Worm (Caenorhabditis elegans) whole organism, late embryonic: Measurements from ENCODE around the gene ZK1128.7.

Experiments used
- C38D4.7 ChIP-seq: fragments of 200-800 bp; sonication (Bioruptor generic); optimal IDR thresholded peaks from 2 replicates; lab custom pipeline; 2018; ENCODE audit warnings: mild to moderate bottlenecking, missing genetic modification characterization, moderate library complexity, missing compliant biosample characterization
- K09A11.1 ChIP-seq: sonication (generic microtip); optimal IDR thresholded peaks from 2 replicates; lab custom pipeline; 2017; ENCODE audit warnings: antibody characterized with exemption, mild to moderate bottlenecking, missing genetic modification characterization, missing compliant biosample characterization; ENCODE audit not compliant: insufficient read depth
- T23F11.4 ChIP-seq: fragments of 200-800 bp; sonication (Bioruptor generic); optimal IDR thresholded peaks from 2 replicates; lab custom pipeline; 2018; ENCODE audit warnings: mild to moderate bottlenecking, missing genetic modification characterization, missing compliant biosample characterization
- Y22D7AL.16 ChIP-seq: sonication (generic microtip); optimal IDR thresholded peaks from 2 replicates; lab custom pipeline; 2016; ENCODE audit warnings: missing genetic modification characterization, missing compliant biosample characterization
- ahr-1 ChIP-seq: sonication (generic microtip); optimal IDR thresholded peaks from 2 replicates; lab custom pipeline; 2016; ENCODE audit warnings: missing genetic modification characterization, missing compliant biosample characterization
- ama-1 ChIP-seq: fragments of 150-350 bp; optimal IDR thresholded peaks from 2 replicates; lab custom pipeline; 2014
- ceh-14 ChIP-seq: sonication (generic microtip); optimal IDR thresholded peaks from 2 replicates; lab custom pipeline; 2016; ENCODE audit warnings: missing genotype, missing genetic modification characterization, missing compliant biosample characterization
- ceh-18 ChIP-seq: sonication (generic microtip); optimal IDR thresholded peaks from 2 replicates; lab custom pipeline; 2016; ENCODE audit warnings: missing genetic modification characterization, missing compliant biosample characterization
- ceh-19 ChIP-seq: fragments of 200-800 bp; sonication (Bioruptor generic); optimal IDR thresholded peaks from 2 replicates; lab custom pipeline; 2018; ENCODE audit warnings: mild to moderate bottlenecking, missing genetic modification characterization, missing compliant biosample characterization
- ceh-2 ChIP-seq: sonication (generic microtip); optimal IDR thresholded peaks from 2 replicates; lab custom pipeline; 2016; ENCODE audit warnings: missing genotype, missing genetic modification characterization, missing compliant biosample characterization
- ceh-22 ChIP-seq: sonication (generic microtip); optimal IDR thresholded peaks from 2 replicates; lab custom pipeline; 2017; ENCODE audit warnings: missing biosample characterization, missing genetic modification characterization
- ceh-31 ChIP-seq: sonication (generic microtip); optimal IDR thresholded peaks from 2 replicates; lab custom pipeline; 2016; ENCODE audit warnings: missing genetic modification characterization, missing compliant biosample characterization
- ceh-6 ChIP-seq: fragments of 200-800 bp; sonication (Bioruptor generic); optimal IDR thresholded peaks from 2 replicates; lab custom pipeline; 2018; ENCODE audit warnings: mild to moderate bottlenecking, missing genetic modification characterization, missing compliant biosample characterization
- ceh-9 ChIP-seq: sonication (generic microtip); optimal IDR thresholded peaks from 2 replicates; lab custom pipeline; 2016; ENCODE audit warnings: mild to moderate bottlenecking, missing genetic modification characterization, inconsistent platforms, missing compliant biosample characterization
- che-1 ChIP-seq: sonication (generic microtip); optimal IDR thresholded peaks from 2 replicates; lab custom pipeline; 2016; ENCODE audit warnings: mild to moderate bottlenecking, missing genetic modification characterization, missing compliant biosample characterization
- elt-2 ChIP-seq: sonication (generic microtip); optimal IDR thresholded peaks from 2 replicates; lab custom pipeline; 2016; ENCODE audit warnings: missing genetic modification reagents, missing genetic modification characterization, missing compliant biosample characterization
- eyg-1 ChIP-seq: sonication (generic microtip); optimal IDR thresholded peaks from 2 replicates; lab custom pipeline; 2016; ENCODE audit warnings: missing genotype, missing genetic modification characterization, missing compliant biosample characterization
- fax-1 ChIP-seq: sonication (generic microtip); optimal IDR thresholded peaks from 2 replicates; lab custom pipeline; 2016; ENCODE audit warnings: missing genotype, missing genetic modification characterization, missing compliant biosample characterization
- fkh-10 ChIP-seq: fragments of 150-350 bp; optimal IDR thresholded peaks from 2 replicates; lab custom pipeline; 2014; ENCODE audit warnings: missing biosample characterization, missing genetic modification reagents, missing genetic modification characterization
- fkh-6 ChIP-seq: sonication (generic microtip); optimal IDR thresholded peaks from 2 replicates; lab custom pipeline; 2016; ENCODE audit warnings: missing genetic modification characterization, missing compliant biosample characterization
- gmeb-2 ChIP-seq: sonication (generic microtip); optimal IDR thresholded peaks from 2 replicates; lab custom pipeline; 2016; ENCODE audit warnings: missing genetic modification characterization, inconsistent platforms, missing compliant biosample characterization
- hlh-15 ChIP-seq: sonication (generic microtip); optimal IDR thresholded peaks from 2 replicates; lab custom pipeline; 2016; ENCODE audit warnings: missing genetic modification characterization, missing compliant biosample characterization
- hlh-30 ChIP-seq: sonication (generic microtip); optimal IDR thresholded peaks from 2 replicates; lab custom pipeline; 2017; ENCODE audit warnings: antibody characterized with exemption, missing genetic modification characterization, missing compliant biosample characterization; ENCODE audit not compliant: insufficient read depth
- hlh-6 ChIP-seq: sonication (generic microtip); optimal IDR thresholded peaks from 2 replicates; lab custom pipeline; 2016; ENCODE audit warnings: missing genotype, missing genetic modification characterization, missing compliant biosample characterization
- lin-11 ChIP-seq: fragments of 200-800 bp; sonication (Bioruptor generic); optimal IDR thresholded peaks from 2 replicates; lab custom pipeline; 2018; ENCODE audit warnings: mild to moderate bottlenecking, missing genetic modification characterization, missing compliant biosample characterization
- nfya-1 ChIP-seq: sonication (generic microtip); optimal IDR thresholded peaks from 2 replicates; lab custom pipeline; 2017; ENCODE audit warnings: missing genetic modification characterization, mild to moderate bottlenecking, missing compliant biosample characterization, antibody characterized with exemption, moderate library complexity
- npax-4 ChIP-seq: sonication (generic microtip); optimal IDR thresholded peaks from 2 replicates; lab custom pipeline; 2016; ENCODE audit warnings: missing genetic modification characterization, missing compliant biosample characterization
- odd-2 ChIP-seq: sonication (generic microtip); optimal IDR thresholded peaks from 2 replicates; lab custom pipeline; 2017; ENCODE audit warnings: antibody characterized with exemption, mild to moderate bottlenecking, missing genetic modification characterization, missing compliant biosample characterization
- pat-9 ChIP-seq: fragments of 200-800 bp; sonication (Bioruptor generic); optimal IDR thresholded peaks from 2 replicates; lab custom pipeline; 2018; ENCODE audit warnings: mild to moderate bottlenecking, missing genetic modification characterization, moderate library complexity, missing compliant biosample characterization
- pha-2 ChIP-seq: sonication (generic microtip); optimal IDR thresholded peaks from 2 replicates; lab custom pipeline; 2017; ENCODE audit warnings: mild to moderate bottlenecking, missing genetic modification characterization, missing compliant biosample characterization
- pha-4 ChIP-seq: fragments of 150-350 bp; optimal IDR thresholded peaks from 2 replicates; lab custom pipeline; 2018; ENCODE audit warnings: missing biosample characterization, missing genetic modification reagents, missing genetic modification characterization
- pqm-1 ChIP-seq: sonication (generic microtip); optimal IDR thresholded peaks from 2 replicates; lab custom pipeline; 2016; ENCODE audit warnings: missing genetic modification characterization, missing compliant biosample characterization
- ref-2 ChIP-seq: sonication (generic microtip); optimal IDR thresholded peaks from 2 replicates; lab custom pipeline; 2016; ENCODE audit warnings: missing genetic modification characterization, missing compliant biosample characterization
- sox-2 ChIP-seq: fragments of 200-800 bp; sonication (Bioruptor generic); IDR thresholded peaks from 2 replicates; pipeline ENCODE4 v1.3.6; 2022; ENCODE audit warnings: missing genetic modification reagents, missing genetic modification characterization, missing compliant biosample characterization
- sox-4 ChIP-seq: sonication (generic microtip); optimal IDR thresholded peaks from 2 replicates; lab custom pipeline; 2017; ENCODE audit warnings: mild to moderate bottlenecking, missing genetic modification characterization, inconsistent platforms, missing compliant biosample characterization
- syd-9 ChIP-seq: sonication (generic microtip); optimal IDR thresholded peaks from 2 replicates; lab custom pipeline; 2016; ENCODE audit warnings: mild to moderate bottlenecking, missing genetic modification characterization, moderate library complexity, missing compliant biosample characterization
- tbx-2 ChIP-seq: sonication (generic microtip); optimal IDR thresholded peaks from 2 replicates; lab custom pipeline; 2016; ENCODE audit warnings: missing genetic modification characterization, missing compliant biosample characterization
- tbx-7 ChIP-seq: sonication (generic microtip); optimal IDR thresholded peaks from 2 replicates; lab custom pipeline; 2016; ENCODE audit warnings: missing genotype, missing genetic modification characterization, missing compliant biosample characterization
- ttx-3 ChIP-seq: sonication (generic microtip); optimal IDR thresholded peaks from 2 replicates; lab custom pipeline; 2016; ENCODE audit warnings: missing genetic modification reagents, missing genetic modification characterization, missing compliant biosample characterization
- unc-55 ChIP-seq: sonication (generic microtip); optimal IDR thresholded peaks from 2 replicates; lab custom pipeline; 2017; ENCODE audit warnings: missing biosample characterization, missing genetic modification reagents, missing genetic modification characterization
- ztf-16 ChIP-seq: sonication (generic microtip); optimal IDR thresholded peaks from 2 replicates; lab custom pipeline; 2017; ENCODE audit warnings: missing genetic modification characterization, missing compliant biosample characterization

ZK1128.7 gene

DNA sequence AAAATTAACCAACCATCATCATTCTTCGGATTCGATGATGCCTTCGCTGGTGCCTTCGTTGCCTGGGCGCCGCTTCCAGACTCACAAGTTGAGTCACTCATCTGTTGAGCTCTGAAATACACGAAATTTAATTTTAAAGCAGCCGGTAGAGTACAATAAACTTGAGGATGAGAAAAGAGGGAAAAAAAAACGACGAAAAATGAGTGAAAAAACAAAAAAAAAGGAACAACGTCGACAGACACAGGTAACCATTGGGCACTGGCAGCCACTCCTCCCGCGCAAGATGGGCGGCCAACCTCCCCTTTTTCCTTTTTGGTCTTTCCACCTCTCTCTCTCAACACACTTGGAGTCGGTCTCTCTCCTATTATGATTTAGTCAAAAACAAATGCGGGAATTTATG lies 9.9 kb downstream of the ZK1128.7 start, which contains the start of gene K08E5.1 (continued):
- TF ChIP-seq pha-2 (tag; lab: Kevin White, UChicago) (no peak), unc-55 (GFP tag; lab: Kevin White, UChicago) (no peak)

DNA sequence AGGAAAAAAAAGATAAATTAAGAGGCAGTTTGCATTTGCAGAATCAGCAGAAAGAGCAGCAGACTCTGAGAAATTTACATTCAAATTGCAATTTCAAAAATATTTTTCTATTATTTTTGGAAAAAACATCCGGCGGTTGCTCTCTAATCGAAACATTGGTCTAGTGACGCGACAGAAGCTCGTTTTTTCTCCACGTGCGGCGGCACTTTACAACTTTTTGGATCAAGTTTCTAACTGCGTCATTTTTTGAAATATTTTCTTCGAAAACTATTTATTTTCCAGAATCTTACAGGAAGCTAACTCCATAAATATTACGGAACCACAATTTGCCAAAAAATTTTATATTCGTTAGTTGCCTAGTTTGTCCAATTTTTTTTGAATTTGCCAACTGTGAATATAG lies 13.1 kb downstream of the ZK1128.7 start:
- TF ChIP-seq syd-9: no peak
- no peak for TF ChIP-seq K09A11.1
- TF ChIP-seq odd-2 (tag; lab: Kevin White, UChicago): no peak
- TF ChIP-seq sox-2 (GFP tag; lab: Robert Waterston, UW): no peak
- no peak for TF ChIP-seq elt-2
- no peak for TF ChIP-seq che-1 (tag; lab: Kevin White, UChicago)
- no peak for TF ChIP-seq nfya-1 (tag; lab: Kevin White, UChicago)
- TF ChIP-seq sox-4: no peak
- TF ChIP-seq fkh-6 (tag; lab: Kevin White, UChicago): no peak
- TF ChIP-seq ama-1: no peak
- TF ChIP-seq ceh-19 (GFP tag; lab: Kevin White, UChicago): no peak
- no peak for TF ChIP-seq T23F11.4 (GFP tag; lab: Kevin White, UChicago)
- no peak for TF ChIP-seq ceh-2 (tag; lab: Kevin White, UChicago)
- TF ChIP-seq ceh-9 (tag; lab: Kevin White, UChicago): no peak
- no peak for TF ChIP-seq fkh-10
- no peak for TF ChIP-seq ztf-16
- TF ChIP-seq gmeb-2 (tag; lab: Kevin White, UChicago): no peak
- no peak for TF ChIP-seq ceh-6 (GFP tag; lab: Kevin White, UChicago)
- no peak for TF ChIP-seq Y22D7AL.16 (tag; lab: Kevin White, UChicago)

DNA sequence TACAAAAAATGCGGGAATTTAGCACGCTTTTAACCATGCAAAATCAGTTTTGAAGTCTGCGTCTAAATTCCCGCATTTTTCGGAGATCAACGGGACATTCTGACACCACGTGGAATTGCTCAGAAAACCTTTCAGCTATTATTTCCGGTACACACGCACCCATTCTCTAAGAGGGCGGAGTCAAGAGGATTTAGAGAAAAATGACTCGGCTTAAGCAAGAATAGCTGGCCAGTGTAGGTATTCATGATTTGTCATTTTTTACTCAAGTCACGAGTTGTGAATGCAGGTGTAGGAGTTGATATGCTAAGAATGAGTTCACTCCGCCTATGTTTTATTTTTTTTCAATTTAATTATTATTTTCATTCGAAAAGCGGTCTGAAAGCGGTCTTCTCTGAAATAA lies 13.9 kb downstream of the ZK1128.7 start:
- TF ChIP-seq ref-2 (tag; lab: Kevin White, UChicago) (no peak), ceh-9 (tag; lab: Kevin White, UChicago) (no peak), lin-11 (tag; lab: Kevin White, UChicago) (no peak), hlh-30 (tag; lab: Kevin White, UChicago) (no peak), unc-55 (GFP tag; lab: Kevin White, UChicago) (no peak), tbx-7 (tag; lab: Kevin White, UChicago) (no peak), hlh-15 (no peak), eyg-1 (tag; lab: Kevin White, UChicago) (no peak), C38D4.7 (GFP tag; lab: Kevin White, UChicago) (no peak), pha-4 (tag; lab: Kevin White, UChicago) (no peak), sox-2 (GFP tag; lab: Robert Waterston, UW) (no peak), hlh-6 (tag; lab: Kevin White, UChicago) (no peak), npax-4 (tag; lab: Kevin White, UChicago) (no peak), ceh-14 (tag; lab: Kevin White, UChicago) (no peak), pat-9 (tag; lab: Kevin White, UChicago) (no peak), pha-2 (tag; lab: Kevin White, UChicago) (no peak)
- TF ChIP-seq, all 69 proteins: peak for 0

DNA sequence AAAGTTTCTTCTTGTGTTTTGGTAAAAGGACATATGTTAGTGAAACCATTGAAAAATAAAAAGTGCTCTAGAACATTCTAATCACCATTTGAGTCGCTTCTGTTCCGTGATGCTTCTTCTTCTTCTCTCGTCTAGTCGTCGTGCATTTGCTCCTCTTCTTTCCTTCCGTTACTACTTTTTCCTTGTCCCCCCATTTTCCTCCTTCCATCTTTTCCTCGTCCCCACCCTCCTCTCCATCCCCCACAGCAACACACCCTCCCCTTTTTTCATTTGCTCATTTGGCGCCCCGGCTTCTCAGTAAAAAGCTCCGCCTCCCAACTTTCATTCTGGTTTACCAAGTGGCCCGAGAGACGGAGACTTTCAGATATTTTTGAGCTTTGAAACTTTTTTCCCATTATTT lies 14.9 kb downstream of the ZK1128.7 start:
- TF ChIP-seq ceh-18 (tag; lab: Kevin White, UChicago) (no peak), ceh-6 (GFP tag; lab: Kevin White, UChicago) (no peak)

DNA sequence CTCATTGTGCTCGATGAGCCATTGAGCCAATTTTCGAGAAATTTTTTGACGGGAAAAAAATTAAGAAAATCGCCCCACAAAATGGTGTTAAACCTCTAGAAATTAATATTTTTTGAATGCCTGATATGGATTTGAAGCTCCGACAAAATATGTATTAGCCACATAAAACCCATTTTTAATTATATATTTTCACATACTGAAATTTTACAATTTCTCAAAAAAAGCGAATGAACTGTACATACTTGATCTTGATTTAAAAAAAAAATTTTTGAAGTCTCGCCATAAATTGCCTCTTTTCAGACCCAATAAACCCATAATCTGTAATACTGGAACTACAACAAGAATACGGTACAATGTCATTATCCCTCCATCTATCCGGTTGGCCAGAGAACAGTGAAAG lies 15.7 kb downstream of the ZK1128.7 start, which contains the start of gene nac-3:
Gene nac-3 (plus strand): TSS at position 301 of the 400 bp plus-strand sequence.
- TF ChIP-seq ceh-2 (tag; lab: Kevin White, UChicago) (no peak), ceh-18 (tag; lab: Kevin White, UChicago) (no peak), unc-55 (GFP tag; lab: Kevin White, UChicago) (no peak), che-1 (tag; lab: Kevin White, UChicago) (no peak), ceh-31 (tag; lab: Kevin White, UChicago) (no peak), ttx-3 (tag; lab: Kevin White, UChicago) (no peak), ahr-1 (tag; lab: Kevin White, UChicago) (no peak), pqm-1 (tag; lab: Kevin White, UChicago) (no peak), sox-4 (no peak), ceh-14 (tag; lab: Kevin White, UChicago) (no peak), tbx-2 (no peak), syd-9 (no peak), fax-1 (tag; lab: Kevin White, UChicago) (no peak), nfya-1 (tag; lab: Kevin White, UChicago) (no peak), ceh-22 (tag; lab: Kevin White, UChicago) (no peak), K09A11.1 (no peak), gmeb-2 (tag; lab: Kevin White, UChicago) (no peak)
